Worm (Caenorhabditis elegans) whole organism, L1 larva: ENCODE measurements around the gene arrd-16.

Experiments
- elt-3 ChIP-seq, 6 experiments: fragments of 150-350 bp in 1 of 6; sonication (generic microtip); optimal IDR thresholded peaks; 2 replicates each; lab custom pipeline; 2017 to 2018; ENCODE audit warnings: missing biosample characterization in 6 of 6, missing genetic modification characterization in 6 of 6, inconsistent platforms in 1 of 6
- lin-13 ChIP-seq: fragments of 150-350 bp; optimal IDR thresholded peaks from 2 replicates; lab custom pipeline; 2014; ENCODE audit warnings: missing biosample characterization, missing genetic modification reagents, missing genetic modification characterization
- nhr-12 ChIP-seq: sonication (generic microtip); optimal IDR thresholded peaks from 2 replicates; lab custom pipeline; 2017; ENCODE audit warnings: missing biosample characterization, missing genetic modification characterization
- skn-1 ChIP-seq: fragments of 150-350 bp; optimal IDR thresholded peaks from 2 replicates; lab custom pipeline; 2014; ENCODE audit warnings: missing biosample characterization, missing genetic modification characterization
- unc-130 ChIP-seq: fragments of 150-350 bp; optimal IDR thresholded peaks from 2 replicates; lab custom pipeline; 2017; ENCODE audit warnings: missing biosample characterization, missing genetic modification characterization, inconsistent platforms
- zag-1 ChIP-seq: fragments of 150-350 bp; optimal IDR thresholded peaks from 2 replicates; lab custom pipeline; 2014; ENCODE audit warnings: missing biosample characterization, missing genetic modification characterization

- TF ChIP-seq zag-1 (tag; lab: Kevin White, UChicago) (no peak), lin-13 (GFP tag; lab: Kevin White, UChicago) (no peak), nhr-12 (tag; lab: Kevin White, UChicago) (no peak), unc-130 (tag; lab: Kevin White, UChicago) (no peak), skn-1 (peak; percentile 34), elt-3 (tag; optimal IDR thresholded peaks at IDR 0.05; lab: Kevin White, UChicago) (peak in 1 of 6 experiments; percentile 18)
Measured at ce11 chrIII:12456801-12457647, 27.5 kb upstream of the arrd-16 start, which contains the start of the genes scav-3 and Y49E10.21.
